Worm (Caenorhabditis elegans): ENCODE measurements around the gene cul-2.

ce11 chrIII:13721944-13722343, 34.9 kb downstream of the cul-2 start:
- TF ChIP-seq med-1 (GFP tag; optimal IDR thresholded peaks at IDR 0.05; ENCODE audit: insufficient read depth) (no peak), T22C8.4 (GFP tag; IDR thresholded peaks at IDR 0.05) (no peak), klf-2 (GFP tag; conservative IDR thresholded peaks at IDR 0.05) (no peak)
